Worm (Caenorhabditis elegans) whole organism, early embryonic: ENCODE measurements around the gene fnta-1.
A peak's percentile ranks its signal among the peaks of the same experiment; 100 is the strongest.

ENCODE experiments used
- B0310.2 ChIP-seq: sonication (generic microtip); optimal IDR thresholded peaks from 2 replicates; lab custom pipeline; 2016; ENCODE audit warnings: mild to moderate bottlenecking, missing genetic modification characterization, missing compliant biosample characterization
- F13C5.2 ChIP-seq: sonication (generic microtip); optimal IDR thresholded peaks from 2 replicates; lab custom pipeline; 2017; ENCODE audit warnings: mild to moderate bottlenecking, missing genetic modification characterization, inconsistent platforms, missing compliant biosample characterization
- aly-1 ChIP-seq: sonication (generic microtip); optimal IDR thresholded peaks from 2 replicates; lab custom pipeline; 2016; ENCODE audit warnings: missing genetic modification characterization, missing compliant biosample characterization
- ama-1 ChIP-seq: fragments of 150-350 bp; optimal IDR thresholded peaks from 2 replicates; lab custom pipeline; 2014
- ceh-13 ChIP-seq: fragments of 200-800 bp; sonication (Bioruptor generic); optimal IDR thresholded peaks from 2 replicates; lab custom pipeline; 2018; ENCODE audit warnings: mild to moderate bottlenecking, missing genetic modification characterization, missing compliant biosample characterization
- ceh-36 ChIP-seq: sonication (generic microtip); optimal IDR thresholded peaks from 2 replicates; lab custom pipeline; 2016; ENCODE audit warnings: missing genetic modification characterization, inconsistent platforms, missing compliant biosample characterization
- ets-7 ChIP-seq: sonication (generic microtip); optimal IDR thresholded peaks from 2 replicates; lab custom pipeline; 2016; ENCODE audit warnings: missing genotype, missing genetic modification characterization, missing compliant biosample characterization
- flt-1 ChIP-seq: fragments of 200-800 bp; sonication (Bioruptor generic); IDR thresholded peaks from 2 replicates; pipeline ENCODE4 v1.3.6; 2022; ENCODE audit warnings: missing genetic modification characterization, missing compliant biosample characterization
- hmbx-1 ChIP-seq: sonication (generic microtip); optimal IDR thresholded peaks from 2 replicates; lab custom pipeline; 2016; ENCODE audit warnings: mild to moderate bottlenecking, missing genetic modification characterization, missing compliant biosample characterization
- hmg-4 ChIP-seq: fragments of 200-800 bp; sonication (Bioruptor generic); optimal IDR thresholded peaks from 2 replicates; lab custom pipeline; 2018; ENCODE audit warnings: mild to moderate bottlenecking, missing genetic modification characterization, missing compliant biosample characterization
- hnd-1 ChIP-seq: sonication (generic microtip); optimal IDR thresholded peaks from 2 replicates; lab custom pipeline; 2016; ENCODE audit warnings: missing genetic modification characterization, missing compliant biosample characterization
- pes-1 ChIP-seq: fragments of 200-800 bp; sonication (Bioruptor generic); IDR thresholded peaks from 2 replicates; pipeline ENCODE4 v1.3.6; 2022; ENCODE audit warnings: missing genetic modification reagents, missing genetic modification characterization, missing compliant biosample characterization
- scrt-1 ChIP-seq: fragments of 200-800 bp; sonication (Bioruptor generic); IDR thresholded peaks from 2 replicates; pipeline ENCODE4 v1.3.6; 2022; ENCODE audit warnings: missing genetic modification characterization, missing compliant biosample characterization
- sea-1 ChIP-seq: fragments of 200-800 bp; sonication (Bioruptor generic); conservative IDR thresholded peaks from 2 replicates; pipeline ENCODE4 v1.3.6; 2022; ENCODE audit warnings: missing genetic modification characterization, missing compliant biosample characterization
- tbx-11 ChIP-seq: fragments of 200-800 bp; sonication (Bioruptor generic); IDR thresholded peaks from 2 replicates; pipeline ENCODE4 v1.3.6; 2022; ENCODE audit warnings: missing genetic modification characterization, missing compliant biosample characterization
- tbx-37 ChIP-seq: fragments of 200-800 bp; sonication (Bioruptor generic); conservative IDR thresholded peaks from 2 replicates; pipeline ENCODE4 v1.3.6; 2022; ENCODE audit warnings: missing genetic modification reagents, missing genetic modification characterization, missing compliant biosample characterization
- tra-4 ChIP-seq: sonication (generic microtip); optimal IDR thresholded peaks from 2 replicates; lab custom pipeline; 2017; ENCODE audit warnings: missing genetic modification characterization, missing compliant biosample characterization

Gene fnta-1

DNA sequence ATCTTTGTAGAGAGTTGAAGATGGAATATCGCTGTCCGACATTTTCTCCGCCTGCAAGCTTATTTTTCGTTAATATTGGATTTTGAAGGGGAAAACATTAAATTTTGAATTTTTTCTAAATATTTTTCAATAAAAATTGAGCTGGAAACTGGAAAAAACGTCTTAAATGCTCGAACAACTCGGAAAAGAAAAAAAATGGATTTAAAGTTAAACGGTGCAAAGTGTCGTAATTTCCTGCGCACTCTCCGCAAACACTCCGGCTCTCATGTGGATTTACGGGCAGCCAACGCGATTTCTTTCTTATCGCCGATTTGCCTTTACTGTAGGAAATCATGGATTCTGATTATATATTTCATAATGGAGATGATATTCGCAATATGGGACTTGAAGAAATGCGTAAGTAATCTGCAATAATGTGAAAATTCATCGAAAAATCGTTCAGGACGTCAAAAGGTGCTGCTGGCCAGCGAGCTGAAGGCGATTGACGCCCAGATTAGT, at the start of gene fnta-1, which contains the start of gene cogc-8:
fnta-1 (minus strand) TSS at position 51 of the 498 bp plus-strand sequence.
cogc-8 (plus strand) TSS at position 195 of the 498 bp plus-strand sequence.
- TF ChIP-seq F13C5.2 (tag; lab: Kevin White, UChicago), result peak; percentile 16
- no peak for TF ChIP-seq hmg-4 (GFP tag; lab: Kevin White, UChicago)

DNA sequence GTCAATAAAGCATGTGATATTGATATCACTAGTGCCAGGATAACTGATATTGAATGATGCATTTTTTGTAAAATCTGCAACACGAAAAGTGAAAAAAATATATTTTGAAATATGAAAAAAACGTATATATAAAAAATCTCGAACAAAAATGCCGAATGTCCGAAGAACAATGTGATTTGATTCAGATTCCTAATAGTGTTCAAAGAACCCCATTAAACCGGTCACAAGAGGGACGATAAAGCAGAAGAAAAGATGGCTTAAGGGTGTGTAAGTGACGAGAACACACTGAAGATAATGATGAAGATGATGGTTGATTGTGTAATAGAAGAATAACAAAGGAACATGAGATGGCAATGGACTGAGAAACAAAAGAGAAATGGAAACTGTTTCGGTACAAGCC, 47.9 kb upstream of the fnta-1 start, which contains the start of gene T21D12.14:
T21D12.14 (minus strand) TSS at position 101 of the 400 bp plus-strand sequence.
- no peak for TF ChIP-seq pes-1 (GFP tag; lab: Robert Waterston, UW)
- TF ChIP-seq tbx-37, result no peak
- TF ChIP-seq flt-1 (GFP tag; lab: Robert Waterston, UW), result no peak
- no peak for TF ChIP-seq tra-4 (tag; lab: Kevin White, UChicago)
- no peak for TF ChIP-seq hnd-1
- TF ChIP-seq F13C5.2 (tag; lab: Kevin White, UChicago), result no peak

DNA sequence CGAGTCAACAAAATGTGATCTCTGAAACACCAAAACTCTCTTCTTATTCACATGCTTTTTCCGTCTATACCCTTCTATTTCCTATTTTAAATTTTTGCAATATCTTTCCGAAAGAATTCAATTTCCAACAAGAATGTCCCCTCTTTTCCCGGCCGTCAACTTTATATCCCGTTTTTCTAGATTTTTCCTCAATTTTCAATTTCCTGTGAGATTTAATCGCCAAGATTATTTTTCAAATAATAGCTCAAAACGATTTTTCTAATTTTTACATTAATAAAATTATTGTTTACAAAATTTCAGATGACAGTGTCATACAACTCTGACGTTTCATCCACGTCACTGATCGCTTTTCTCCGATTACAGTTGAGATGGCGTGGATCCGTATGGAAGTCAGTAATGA, 43.2 kb upstream of the fnta-1 start, which contains the start of gene best-19:
best-19 (plus strand) TSS at position 301 of the 400 bp plus-strand sequence.
- TF ChIP-seq aly-1 (tag; lab: Kevin White, UChicago), result no peak
- TF ChIP-seq pes-1 (GFP tag; lab: Robert Waterston, UW), result no peak
- no peak for TF ChIP-seq sea-1 (GFP tag; lab: Robert Waterston, UW)
- TF ChIP-seq ceh-13 (GFP tag; lab: Kevin White, UChicago), result no peak
- TF ChIP-seq tbx-37, result no peak
- no peak for TF ChIP-seq ama-1
- no peak for TF ChIP-seq scrt-1 (GFP tag; lab: Robert Waterston, UW)
- TF ChIP-seq tbx-11 (GFP tag; lab: Robert Waterston, UW), result no peak
- no peak for TF ChIP-seq B0310.2
- no peak for TF ChIP-seq hmbx-1 (tag; lab: Kevin White, UChicago)
- no peak for TF ChIP-seq flt-1 (GFP tag; lab: Robert Waterston, UW)
- no peak for TF ChIP-seq hnd-1
- TF ChIP-seq tra-4 (tag; lab: Kevin White, UChicago), result no peak
- TF ChIP-seq F13C5.2 (tag; lab: Kevin White, UChicago), result no peak
- no peak for TF ChIP-seq ceh-36
- TF ChIP-seq ets-7, result no peak
- TF ChIP-seq hmg-4 (GFP tag; lab: Kevin White, UChicago), result no peak

- TF ChIP-seq tbx-37 (no peak), tbx-11 (GFP tag; lab: Robert Waterston, UW) (no peak), hmg-4 (GFP tag; lab: Kevin White, UChicago) (no peak), flt-1 (GFP tag; lab: Robert Waterston, UW) (no peak), ets-7 (no peak), sea-1 (GFP tag; lab: Robert Waterston, UW) (no peak), pes-1 (GFP tag; lab: Robert Waterston, UW) (no peak), F13C5.2 (tag; lab: Kevin White, UChicago) (no peak), ceh-13 (GFP tag; lab: Kevin White, UChicago) (no peak), B0310.2 (no peak), ama-1 (no peak), hmbx-1 (tag; lab: Kevin White, UChicago) (no peak), hnd-1 (no peak), tra-4 (tag; lab: Kevin White, UChicago) (no peak), aly-1 (tag; lab: Kevin White, UChicago) (no peak), scrt-1 (GFP tag; lab: Robert Waterston, UW) (no peak), ceh-36 (no peak)
These were observed 41.9 kb upstream of the fnta-1 start for ce11 chrIV:282008-282407.

ce11 chrIV:278284-278683, 38.2 kb upstream of the fnta-1 start:
- no peak for TF ChIP-seq ceh-13 (GFP tag; lab: Kevin White, UChicago)
- no peak for TF ChIP-seq tra-4 (tag; lab: Kevin White, UChicago)
- TF ChIP-seq hmbx-1 (tag; lab: Kevin White, UChicago), result no peak
- TF ChIP-seq hmg-4 (GFP tag; lab: Kevin White, UChicago), result no peak
- TF ChIP-seq pes-1 (GFP tag; lab: Robert Waterston, UW), result no peak
- no peak for TF ChIP-seq flt-1 (GFP tag; lab: Robert Waterston, UW)
- no peak for TF ChIP-seq ets-7
- no peak for TF ChIP-seq aly-1 (tag; lab: Kevin White, UChicago)
- no peak for TF ChIP-seq B0310.2
- no peak for TF ChIP-seq tbx-37
- no peak for TF ChIP-seq hnd-1
- TF ChIP-seq scrt-1 (GFP tag; lab: Robert Waterston, UW), result no peak
- no peak for TF ChIP-seq sea-1 (GFP tag; lab: Robert Waterston, UW)
- no peak for TF ChIP-seq tbx-11 (GFP tag; lab: Robert Waterston, UW)
- no peak for TF ChIP-seq ama-1
- TF ChIP-seq F13C5.2 (tag; lab: Kevin White, UChicago), result no peak
- TF ChIP-seq ceh-36, result no peak

- TF ChIP-seq scrt-1 (GFP tag; lab: Robert Waterston, UW), result no peak
- TF ChIP-seq flt-1 (GFP tag; lab: Robert Waterston, UW), result no peak
- no peak for TF ChIP-seq pes-1 (GFP tag; lab: Robert Waterston, UW)
- no peak for TF ChIP-seq ceh-36
- TF ChIP-seq sea-1 (GFP tag; lab: Robert Waterston, UW), result no peak
- TF ChIP-seq B0310.2, result no peak
- no peak for TF ChIP-seq tbx-11 (GFP tag; lab: Robert Waterston, UW)
- TF ChIP-seq ceh-13 (GFP tag; lab: Kevin White, UChicago), result no peak
- no peak for TF ChIP-seq hmg-4 (GFP tag; lab: Kevin White, UChicago)
- no peak for TF ChIP-seq F13C5.2 (tag; lab: Kevin White, UChicago)
- no peak for TF ChIP-seq ets-7
- TF ChIP-seq aly-1 (tag; lab: Kevin White, UChicago), result no peak
- TF ChIP-seq hmbx-1 (tag; lab: Kevin White, UChicago), result no peak
- TF ChIP-seq hnd-1, result no peak
- no peak for TF ChIP-seq ama-1
- TF ChIP-seq tra-4 (tag; lab: Kevin White, UChicago), result no peak
These were observed 35.0 kb upstream of the fnta-1 start for ce11 chrIV:275146-275545.

DNA sequence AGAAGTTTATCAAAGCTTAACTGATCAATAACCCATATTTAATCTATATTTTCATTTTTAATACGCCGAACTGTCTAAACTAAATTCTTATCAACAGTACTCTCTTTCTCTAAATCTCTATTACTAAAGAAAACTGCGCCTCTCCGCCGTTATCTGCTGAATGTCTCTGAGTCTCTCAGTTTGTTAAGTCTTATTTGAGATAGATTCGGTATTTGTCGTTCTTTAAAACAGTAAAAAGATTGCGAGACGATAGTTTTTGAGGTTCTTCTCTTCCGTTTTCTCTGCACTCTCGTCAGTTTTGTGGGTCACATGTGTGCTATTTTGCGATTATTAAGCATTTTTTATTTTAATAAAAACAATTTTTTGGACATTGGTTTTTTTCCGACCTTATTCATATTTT, 34.1 kb upstream of the fnta-1 start, which contains the start of gene sma-10:
sma-10 (plus strand) TSS at position 236 of the 400 bp plus-strand sequence.
- TF ChIP-seq ceh-13 (GFP tag; lab: Kevin White, UChicago) (no peak), ama-1 (no peak), tbx-37 (no peak), pes-1 (GFP tag; lab: Robert Waterston, UW) (no peak)
